Worm (Caenorhabditis elegans): ENCODE results near the gene ztf-16.

ztf-16 gene

ce11 chrX:4813115-4813732 lies 1.9 kb upstream of the ztf-16 start:
- TF ChIP-seq F13H6.1 (tag; optimal IDR thresholded peaks at IDR 0.05) (peak; percentile 19), sma-3 (GFP tag; optimal IDR thresholded peaks at IDR 0.05) (peak; percentile 42), nhr-129 (tag; optimal IDR thresholded peaks at IDR 0.05) (no peak), Y55F3AM.14 (GFP tag; optimal IDR thresholded peaks at IDR 0.05) (peak; percentile 38), blmp-1 (tag; optimal IDR thresholded peaks at IDR 0.05; ENCODE audit: insufficient read depth) (peak; percentile 53), nhr-25 (tag; optimal IDR thresholded peaks at IDR 0.05) (peak; percentile 39), lsy-2 (tag; optimal IDR thresholded peaks at IDR 0.05) (no peak), crh-2 (tag; optimal IDR thresholded peaks at IDR 0.05) (peak; percentile 4)

ce11 chrX:4809753-4810424 lies 1.5 kb downstream of the ztf-16 start:
- TF ChIP-seq lsy-2 (tag; optimal IDR thresholded peaks at IDR 0.05) (no peak), nhr-77 (tag; optimal IDR thresholded peaks at IDR 0.05) (no peak), snpc-4 (tag; optimal IDR thresholded peaks at IDR 0.05) (no peak), dmd-4 (tag; optimal IDR thresholded peaks at IDR 0.05) (no peak), ztf-4 (tag; optimal IDR thresholded peaks at IDR 0.05) (no peak), nhr-129 (tag; optimal IDR thresholded peaks at IDR 0.05) (peak; percentile 18), nhr-25 (tag; optimal IDR thresholded peaks at IDR 0.05) (peak; percentile 51)

ce11 chrX:4809189-4809588 lies 2.2 kb downstream of the ztf-16 start:
- TF ChIP-seq blmp-1 (tag; optimal IDR thresholded peaks at IDR 0.05; ENCODE audit: insufficient read depth) = peak; percentile 88
- no peak for TF ChIP-seq ZK546.5 (tag; optimal IDR thresholded peaks at IDR 0.05)

- TF ChIP-seq blmp-1 (tag; optimal IDR thresholded peaks at IDR 0.05; ENCODE audit: insufficient read depth) (peak; percentile 36), F13H6.1 (tag; optimal IDR thresholded peaks at IDR 0.05) (no peak), ama-1 (optimal IDR thresholded peaks at IDR 0.05) (no peak), nhr-21 (tag; optimal IDR thresholded peaks at IDR 0.05) (peak; percentile 28)
Measured at ce11 chrX:4808737-4809136, 2.6 kb downstream of the ztf-16 start.

ce11 chrX:4803942-4804341 lies 7.4 kb downstream of the ztf-16 start:
- TF ChIP-seq nhr-237 (tag; optimal IDR thresholded peaks at IDR 0.05) = no peak
- TF ChIP-seq skn-1 (tag; optimal IDR thresholded peaks at IDR 0.05) = no peak
- TF ChIP-seq sma-9 (GFP tag; optimal IDR thresholded peaks at IDR 0.05) = no peak
- TF ChIP-seq sma-9 (tag; optimal IDR thresholded peaks at IDR 0.05) = no peak
- no peak for TF ChIP-seq mbf-1 (tag; optimal IDR thresholded peaks at IDR 0.05)
- TF ChIP-seq lin-13 (GFP tag; optimal IDR thresholded peaks at IDR 0.05) = no peak
- TF ChIP-seq nhr-12 (tag; optimal IDR thresholded peaks at IDR 0.05) = no peak
- TF ChIP-seq blmp-1 (tag; optimal IDR thresholded peaks at IDR 0.05; ENCODE audit: insufficient read depth) = no peak
- no peak for TF ChIP-seq nhr-25 (tag; optimal IDR thresholded peaks at IDR 0.05)
- TF ChIP-seq aly-2 (tag; optimal IDR thresholded peaks at IDR 0.05) = no peak
- no peak for TF ChIP-seq alr-1 (tag; optimal IDR thresholded peaks at IDR 0.05)
- no peak for TF ChIP-seq nhr-23 (tag; optimal IDR thresholded peaks at IDR 0.05)
- no peak for TF ChIP-seq lin-11 (tag; optimal IDR thresholded peaks at IDR 0.05)
- no peak for TF ChIP-seq elt-3 (tag; optimal IDR thresholded peaks at IDR 0.05)

ce11 chrX:4802255-4802654 lies 9.1 kb downstream of the ztf-16 start:
- TF ChIP-seq mdl-1 (tag; optimal IDR thresholded peaks at IDR 0.05) (no peak), nhr-237 (tag; optimal IDR thresholded peaks at IDR 0.05) (no peak), crh-2 (tag; optimal IDR thresholded peaks at IDR 0.05) (no peak), mab-5 (tag; optimal IDR thresholded peaks at IDR 0.05) (peak; percentile 87), gmeb-1 (tag; optimal IDR thresholded peaks at IDR 0.05) (no peak), unc-55 (GFP tag; optimal IDR thresholded peaks at IDR 0.05) (peak; percentile 6), fos-1 (tag; optimal IDR thresholded peaks at IDR 0.05) (no peak), sma-3 (GFP tag; optimal IDR thresholded peaks at IDR 0.05) (no peak), F13H6.1 (tag; optimal IDR thresholded peaks at IDR 0.05) (no peak), Y55F3AM.14 (GFP tag; optimal IDR thresholded peaks at IDR 0.05) (no peak), sem-4 (tag; optimal IDR thresholded peaks at IDR 0.05) (peak; percentile 16), ceh-82 (tag; optimal IDR thresholded peaks at IDR 0.05) (no peak)

Data from whole organism, L2 larva.